Worm (Caenorhabditis elegans): ENCODE data around the gene bath-31.
"Not testable (repeated sequence)": the region's sequence is repeated elsewhere in the genome, so short reads cannot be mapped to it uniquely, and the experiment has no call there.

The bath-31 gene

DNA sequence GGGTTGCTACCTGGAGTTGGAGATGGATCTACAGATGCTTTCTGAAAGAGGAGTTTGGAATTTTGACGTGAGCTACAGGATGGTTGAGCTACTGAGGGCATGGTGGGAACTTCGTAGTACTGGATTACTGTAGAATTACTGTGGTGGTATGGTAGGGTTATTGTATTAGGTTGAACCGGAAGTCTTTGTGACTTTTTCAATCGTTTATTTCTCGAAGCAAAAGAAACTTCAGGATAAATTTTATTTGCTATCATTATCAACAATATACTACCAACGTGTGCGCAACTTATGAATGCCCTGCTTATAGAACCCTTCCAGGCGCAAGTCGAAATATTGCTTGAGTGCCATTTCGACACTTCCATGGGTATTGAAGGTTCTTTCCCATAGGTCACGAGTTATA, 29.8 kb downstream of the bath-31 start, which contains the start of gene T24E12.6:
Gene T24E12.6, minus strand, starts transcription at position 101 of the 400 bp plus-strand sequence.
- not testable (repeated sequence) for TF ChIP-seq nfyb-1 (GFP tag; IDR thresholded peaks at IDR 0.05); lin-35 (GFP tag; optimal IDR thresholded peaks at IDR 0.05); athp-1 (tag; optimal IDR thresholded peaks at IDR 0.05)

DNA sequence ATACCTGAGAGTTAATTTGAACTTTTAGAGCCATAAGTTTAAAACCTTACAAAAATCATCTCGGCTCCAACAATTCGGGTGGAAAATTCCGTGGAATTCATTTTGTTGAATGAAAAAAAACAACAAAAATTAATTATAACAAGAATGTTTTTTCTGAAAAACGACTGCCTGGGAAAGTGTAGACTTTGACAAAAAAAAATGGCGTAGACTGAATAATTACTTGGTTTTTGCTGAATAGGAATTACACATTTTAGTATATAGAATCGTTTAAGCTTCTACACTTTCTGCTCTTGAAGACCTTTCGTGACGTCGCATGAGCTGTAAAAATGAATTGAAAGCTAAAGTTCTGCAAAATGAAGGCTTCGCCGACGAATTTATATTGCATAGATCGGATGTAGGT, 32.7 kb downstream of the bath-31 start, which contains the start of gene srx-112:
Gene srx-112, minus strand, starts transcription at position 101 of the 400 bp plus-strand sequence.
- TF ChIP-seq dpl-1 (GFP tag; optimal IDR thresholded peaks at IDR 0.05) (no peak), nhr-90 (tag; optimal IDR thresholded peaks at IDR 0.05) (no peak)

DNA sequence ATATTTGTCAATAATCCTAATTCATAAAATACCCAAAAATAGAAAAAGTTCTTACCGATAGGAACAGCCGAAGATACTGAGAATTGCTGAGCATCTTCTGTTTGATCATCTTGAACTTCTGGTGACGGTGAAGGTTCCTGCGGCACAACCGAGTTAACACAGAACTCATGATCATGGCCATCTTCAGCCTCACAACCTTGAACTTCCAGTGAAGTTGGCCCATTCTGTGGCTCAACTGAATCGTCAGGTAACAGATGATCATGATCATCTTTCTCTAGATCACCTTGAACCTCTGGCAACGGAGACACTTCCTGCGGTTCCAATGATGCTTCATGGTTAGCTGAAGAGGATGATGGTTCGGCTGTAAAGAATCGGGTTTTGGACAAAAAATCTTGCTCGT, 39.9 kb downstream of the bath-31 start:
- no peak for TF ChIP-seq nhr-80 (tag; optimal IDR thresholded peaks at IDR 0.05)
- no peak for TF ChIP-seq Y53F4B.3 (GFP tag; IDR thresholded peaks at IDR 0.05)
- TF ChIP-seq ceh-79 (tag; optimal IDR thresholded peaks at IDR 0.05), result no peak
- no peak for TF ChIP-seq ztf-3 (GFP tag; optimal IDR thresholded peaks at IDR 0.05)
- TF ChIP-seq tbx-9 (tag; optimal IDR thresholded peaks at IDR 0.05; ENCODE audit: borderline replicate concordance), result no peak
- no peak for TF ChIP-seq gei-17 (GFP tag; optimal IDR thresholded peaks at IDR 0.05)
- no peak for TF ChIP-seq pha-4 (tag; optimal IDR thresholded peaks at IDR 0.05)

DNA sequence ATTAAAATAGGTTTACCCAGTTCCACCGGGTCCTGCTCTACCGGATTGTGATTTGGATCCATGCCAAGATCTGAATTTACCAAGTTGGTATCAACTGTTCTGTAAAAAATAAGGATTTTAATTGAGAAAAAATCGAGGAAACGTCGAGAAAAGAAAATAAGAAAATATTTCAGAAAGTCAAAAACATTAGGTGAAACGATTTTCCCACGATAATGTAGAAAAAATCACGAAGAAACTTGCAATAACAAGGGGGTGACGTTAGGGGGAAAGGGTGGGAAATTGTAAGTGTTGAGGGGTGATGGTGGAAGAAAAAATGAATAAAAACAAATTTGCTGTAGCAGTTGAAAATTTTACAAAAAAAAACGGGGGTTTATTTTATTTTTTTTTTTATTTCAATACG, 41.4 kb downstream of the bath-31 start, which contains the start of gene T24E12.10:
Gene T24E12.10, minus strand, starts transcription at position 101 of the 400 bp plus-strand sequence.
- TF ChIP-seq hlh-12 (tag; optimal IDR thresholded peaks at IDR 0.05), result no peak
- no peak for TF ChIP-seq ceh-100 (GFP tag; IDR thresholded peaks at IDR 0.05)
- no peak for TF ChIP-seq hmg-1.2 (GFP tag; IDR thresholded peaks at IDR 0.05)
- TF ChIP-seq lin-35 (GFP tag; optimal IDR thresholded peaks at IDR 0.05), result no peak
- no peak for TF ChIP-seq ceh-79 (tag; optimal IDR thresholded peaks at IDR 0.05)
- no peak for TF ChIP-seq Y79H2A.3 (GFP tag; conservative IDR thresholded peaks at IDR 0.05)
- no peak for TF ChIP-seq dox-1 (GFP tag; IDR thresholded peaks at IDR 0.05)
- no peak for TF ChIP-seq hmg-20 (GFP tag; IDR thresholded peaks at IDR 0.05)
- no peak for TF ChIP-seq madf-6 (GFP tag; IDR thresholded peaks at IDR 0.05)
- no peak for TF ChIP-seq hrde-1 (tag; optimal IDR thresholded peaks at IDR 0.05; ENCODE audit: borderline replicate concordance)
- TF ChIP-seq fkh-3 (tag; optimal IDR thresholded peaks at IDR 0.05), result no peak
- no peak for TF ChIP-seq let-607 (tag; optimal IDR thresholded peaks at IDR 0.05)
- no peak for TF ChIP-seq sea-2 (GFP tag; IDR thresholded peaks at IDR 0.05)
- no peak for TF ChIP-seq lin-26 (GFP tag; IDR thresholded peaks at IDR 0.05)
- TF ChIP-seq snpc-3.4 (tag; optimal IDR thresholded peaks at IDR 0.05), result no peak
- no peak for TF ChIP-seq egl-44 (GFP tag; IDR thresholded peaks at IDR 0.05)
- no peak for TF ChIP-seq tlf-1 (GFP tag; optimal IDR thresholded peaks at IDR 0.05)
- TF ChIP-seq C06A6.2 (GFP tag; conservative IDR thresholded peaks at IDR 0.05), result no peak
- TF ChIP-seq madf-8 (GFP tag; conservative IDR thresholded peaks at IDR 0.05), result no peak
- TF ChIP-seq nhr-80 (tag; optimal IDR thresholded peaks at IDR 0.05), result no peak

DNA sequence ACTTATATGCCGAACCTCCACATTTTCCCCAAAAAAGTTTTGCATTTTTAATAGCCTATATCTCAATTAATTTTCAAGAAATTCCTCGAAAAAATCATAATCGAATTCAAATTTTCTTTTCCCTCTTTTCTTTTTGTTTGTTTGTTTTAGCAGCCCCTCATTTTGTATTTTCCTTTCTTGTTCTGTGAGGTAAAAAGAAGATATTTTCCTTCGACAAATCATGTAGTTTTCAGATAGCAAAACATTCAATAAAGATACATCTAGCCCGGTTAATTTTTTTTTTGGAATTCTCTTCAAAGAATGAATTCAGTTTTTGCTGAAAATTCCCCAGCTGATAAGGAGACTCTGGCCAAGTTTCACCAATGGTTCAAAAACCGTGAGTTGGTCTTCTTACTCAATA, 43.9 kb downstream of the bath-31 start, which contains the start of gene T24E12.3:
Gene T24E12.3, plus strand, starts transcription at position 301 of the 400 bp plus-strand sequence.
- TF ChIP-seq ceh-58 (GFP tag; IDR thresholded peaks at IDR 0.05) (no peak), T26A5.8 (tag; optimal IDR thresholded peaks at IDR 0.05) (no peak), hmg-20 (GFP tag; IDR thresholded peaks at IDR 0.05) (no peak), sea-2 (GFP tag; IDR thresholded peaks at IDR 0.05) (no peak), F55B11.4 (tag; optimal IDR thresholded peaks at IDR 0.05; ENCODE audit: borderline replicate concordance, insufficient read depth) (no peak), aptf-3 (GFP tag; IDR thresholded peaks at IDR 0.05) (no peak), dox-1 (GFP tag; IDR thresholded peaks at IDR 0.05) (no peak), pbrm-1 (GFP tag; IDR thresholded peaks at IDR 0.05) (no peak), F37B4.10 (GFP tag; IDR thresholded peaks at IDR 0.05) (no peak), egl-44 (GFP tag; IDR thresholded peaks at IDR 0.05) (no peak), ama-1 (optimal IDR thresholded peaks at IDR 0.05) (no peak), ama-1 (GFP tag; optimal IDR thresholded peaks at IDR 0.05) (no peak), B0261.1 (tag; optimal IDR thresholded peaks at IDR 0.05) (no peak), snpc-1.1 (tag; optimal IDR thresholded peaks at IDR 0.05; ENCODE audit: insufficient read depth) (no peak), fkh-3 (tag; optimal IDR thresholded peaks at IDR 0.05) (no peak), aptf-2 (GFP tag; conservative IDR thresholded peaks at IDR 0.05) (no peak), madf-10 (tag; optimal IDR thresholded peaks at IDR 0.05) (no peak)

All from whole organism, young adult.